Fruit fly (Drosophila melanogaster) whole organism, pupa: ENCODE results near the gene CG10561.

ENCODE experiments used
- CG10348 ChIP-seq: fragments of 200-800 bp; sonication (Bioruptor generic); IDR thresholded peaks from 2 replicates; pipeline ENCODE4 v1.3.6; 2022; ENCODE audit warnings: missing biosample characterization, missing genetic modification characterization
- CG12605 ChIP-seq: fragments of 200-800 bp; sonication (Bioruptor generic); IDR thresholded peaks from 2 replicates; pipeline ENCODE4 v1.3.6; 2022; ENCODE audit warnings: missing biosample characterization, missing genetic modification characterization
- CG13204 ChIP-seq: fragments of 200-800 bp; sonication (Bioruptor generic); optimal IDR thresholded peaks from 2 replicates; lab custom pipeline; 2018; ENCODE audit warnings: missing biosample characterization, mild to moderate bottlenecking, missing genetic modification characterization, moderate library complexity
- CG14655 ChIP-seq: fragments of 200-800 bp; sonication (Bioruptor generic); optimal IDR thresholded peaks from 3 replicates; lab custom pipeline; 2017; ENCODE audit warnings: mild to moderate bottlenecking, missing biosample characterization, missing genetic modification reagents, missing genetic modification characterization
- CG15710 ChIP-seq: fragments of 200-800 bp; sonication (Bioruptor generic); optimal IDR thresholded peaks from 2 replicates; lab custom pipeline; 2018; ENCODE audit warnings: missing biosample characterization, mild to moderate bottlenecking, missing genetic modification characterization, moderate library complexity
- CG17806 ChIP-seq: fragments of 200-800 bp; sonication (Bioruptor generic); optimal IDR thresholded peaks from 2 replicates; lab custom pipeline; 2018; ENCODE audit warnings: missing biosample characterization, mild to moderate bottlenecking, missing genetic modification characterization, moderate library complexity
- CG32121 ChIP-seq: fragments of 200-800 bp; sonication (Bioruptor generic); IDR thresholded peaks from 2 replicates; pipeline ENCODE4 v1.3.6; 2022; ENCODE audit warnings: missing biosample characterization, missing genetic modification characterization
- CG34367 ChIP-seq: fragments of 200-800 bp; sonication (Bioruptor generic); optimal IDR thresholded peaks from 2 replicates; lab custom pipeline; 2018; ENCODE audit warnings: missing biosample characterization, mild to moderate bottlenecking, missing genetic modification characterization
- CG4496 ChIP-seq: fragments of 200-800 bp; sonication (Bioruptor generic); IDR thresholded peaks from 3 replicates; pipeline ENCODE4 v1.3.6; 2022; ENCODE audit warnings: missing biosample characterization, missing genetic modification characterization
- CG8159 ChIP-seq: fragments of 200-800 bp; sonication (Bioruptor generic); optimal IDR thresholded peaks from 3 replicates; lab custom pipeline; 2018; ENCODE audit warnings: missing biosample characterization, mild to moderate bottlenecking, missing genetic modification characterization, moderate library complexity
- CG8301 ChIP-seq: fragments of 200-800 bp; sonication (Bioruptor generic); optimal IDR thresholded peaks from 2 replicates; lab custom pipeline; 2018; ENCODE audit warnings: missing biosample characterization, mild to moderate bottlenecking, missing genetic modification characterization
- CG9948 ChIP-seq: fragments of 200-800 bp; sonication (Bioruptor generic); optimal IDR thresholded peaks from 2 replicates; lab custom pipeline; 2018; ENCODE audit warnings: missing biosample characterization, mild to moderate bottlenecking, missing genetic modification characterization, moderate library complexity
- D1 ChIP-seq: fragments of 200-800 bp; sonication (Bioruptor generic); optimal IDR thresholded peaks from 2 replicates; lab custom pipeline; 2018; ENCODE audit warnings: missing biosample characterization, mild to moderate bottlenecking, missing genetic modification characterization, moderate library complexity
- EcR ChIP-seq: fragments of 200-800 bp; sonication (Bioruptor generic); optimal IDR thresholded peaks from 3 replicates; lab custom pipeline; 2019; ENCODE audit warnings: missing biosample characterization, missing genetic modification characterization, mild to moderate bottlenecking, moderate library complexity, missing genetic modification reagents
- Ets98B ChIP-seq: fragments of 200-800 bp; sonication (Bioruptor generic); IDR thresholded peaks from 2 replicates; pipeline ENCODE4 v1.3.6; 2022; ENCODE audit warnings: missing biosample characterization, missing genetic modification characterization
- Pif1A ChIP-seq: fragments of 200-800 bp; sonication (Bioruptor generic); optimal IDR thresholded peaks from 3 replicates; lab custom pipeline; 2016; ENCODE audit warnings: missing biosample characterization, missing genetic modification characterization
- Pif1B ChIP-seq: fragments of 200-800 bp; sonication (Bioruptor generic); optimal IDR thresholded peaks from 3 replicates; lab custom pipeline; 2016; ENCODE audit warnings: missing biosample characterization, missing genetic modification characterization
- Snoo ChIP-seq: fragments of 200-800 bp; sonication (Bioruptor generic); optimal IDR thresholded peaks from 3 replicates; lab custom pipeline; 2017; ENCODE audit warnings: missing biosample characterization, mild to moderate bottlenecking, missing genetic modification characterization, inconsistent platforms
- fd96Ca ChIP-seq: fragments of 200-800 bp; sonication (Bioruptor generic); IDR thresholded peaks from 3 replicates; pipeline ENCODE4 v1.3.6; 2022; ENCODE audit warnings: missing biosample characterization, missing genetic modification characterization
- gl ChIP-seq: fragments of 200-800 bp; sonication (Bioruptor generic); optimal IDR thresholded peaks from 2 replicates; lab custom pipeline; 2018; ENCODE audit warnings: missing biosample characterization, mild to moderate bottlenecking, missing genetic modification characterization
- rn ChIP-seq: fragments of 200-800 bp; sonication (Bioruptor generic); IDR thresholded peaks from 2 replicates; pipeline ENCODE4 v1.3.6; 2022; ENCODE audit warnings: missing biosample characterization, missing genetic modification characterization

Gene CG10561

DNA sequence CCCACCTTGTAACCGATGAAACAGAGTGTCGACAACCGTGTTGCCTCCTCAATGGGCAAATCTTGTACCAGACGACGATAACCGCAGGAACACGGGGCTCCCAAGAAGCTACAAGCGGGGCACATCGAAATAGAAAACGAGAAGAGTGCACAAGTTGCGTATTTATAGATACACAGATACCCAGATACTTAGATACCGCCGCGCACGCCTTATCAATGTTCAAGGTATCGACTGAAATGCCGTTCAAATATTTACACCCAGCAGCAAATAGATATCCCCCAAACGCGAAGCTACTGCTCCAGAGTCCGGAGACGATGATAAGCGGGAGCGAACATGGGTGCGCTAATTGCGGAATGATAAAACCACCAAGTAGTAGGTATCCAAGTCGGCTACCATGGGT is 15.5 kb upstream of the CG10561 start:
- TF ChIP-seq CG4496 (GFP tag; lab: Robert Waterston, UW) (no peak), D1 (tag; lab: Kevin White, UChicago) (no peak), CG8301 (no peak), CG13204 (GFP tag; lab: Kevin White, UChicago) (no peak), Pif1B (no peak)
- TF ChIP-seq, all 21 proteins: peak for 0

DNA sequence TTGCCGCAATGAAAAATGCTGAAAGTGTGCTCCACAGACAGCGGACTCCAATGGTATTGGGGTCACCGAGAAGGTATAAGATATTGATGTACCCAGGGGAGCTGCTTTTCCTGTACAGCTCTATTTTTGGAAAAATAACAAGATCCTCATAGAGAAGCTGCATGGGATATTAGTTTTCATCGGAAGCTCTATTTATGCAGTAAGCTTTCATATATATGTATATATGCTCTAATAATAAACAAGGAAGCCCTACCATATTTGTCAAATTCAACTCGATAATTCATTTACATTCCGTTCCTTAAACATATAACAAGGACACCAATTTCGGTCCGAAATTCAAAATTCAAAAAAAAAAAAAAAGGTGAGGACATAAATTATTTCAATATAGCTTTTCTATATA is 12.5 kb upstream of the CG10561 start, which contains the start of the genes CG17344 and CG43731:
TSS of gene CG17344 (plus strand) at position 301 of the 400 bp plus-strand sequence.
TSS of gene CG43731 (plus strand) at position 301 of the 400 bp plus-strand sequence.
- TF ChIP-seq EcR (no peak), CG17806 (no peak), CG34367 (tag; lab: Kevin White, UChicago) (no peak), CG12605 (GFP tag; lab: Robert Waterston, UW) (no peak), CG14655 (GFP tag; lab: Kevin White, UChicago) (no peak), Ets98B (GFP tag; lab: Robert Waterston, UW) (no peak), Pif1A (GFP tag; lab: Kevin White, UChicago) (no peak), CG10348 (GFP tag; lab: Robert Waterston, UW) (no peak), D1 (tag; lab: Kevin White, UChicago) (no peak), CG4496 (GFP tag; lab: Robert Waterston, UW) (no peak), CG15710 (tag; lab: Kevin White, UChicago) (no peak), Pif1B (no peak), CG9948 (no peak), gl (no peak), CG8301 (no peak), CG32121 (GFP tag; lab: Robert Waterston, UW) (no peak)

DNA sequence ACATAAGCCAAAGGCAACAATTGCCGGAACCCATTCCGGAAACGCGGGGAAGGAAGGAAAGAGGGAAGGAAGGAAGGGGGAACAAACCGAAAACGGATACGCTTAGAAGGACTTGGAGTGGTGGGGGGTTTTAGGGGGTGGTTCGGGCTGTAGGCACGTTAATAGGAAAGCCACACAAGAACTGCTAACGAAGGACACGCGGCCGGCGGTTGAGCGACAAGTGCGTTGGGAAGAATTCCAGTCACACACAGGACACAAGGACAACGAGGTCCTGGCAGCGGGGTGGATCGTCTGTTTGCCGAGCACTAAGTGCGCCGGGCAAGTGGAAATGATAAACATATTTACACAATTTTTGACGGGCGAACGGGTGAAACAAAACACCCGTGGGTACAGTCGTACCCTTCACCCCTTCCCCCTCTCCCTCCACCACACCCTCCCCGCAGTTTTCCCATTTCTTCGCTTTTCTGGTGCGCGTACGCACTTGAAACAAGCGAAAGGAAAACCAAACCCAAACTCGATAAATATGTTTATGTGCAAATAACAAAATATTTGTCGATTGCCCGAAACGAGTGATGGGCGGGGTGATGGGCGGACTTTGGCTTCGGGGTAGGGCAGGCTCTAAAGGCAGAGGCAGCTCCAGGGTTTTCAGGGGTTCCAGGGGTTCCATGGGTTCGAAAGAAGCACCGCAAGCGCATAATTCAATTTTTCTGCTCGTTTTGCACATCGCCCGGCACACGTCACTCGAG is 10.9 kb upstream of the CG10561 start:
- TF ChIP-seq CG14655 (GFP tag; lab: Kevin White, UChicago) (no peak), CG4496 (GFP tag; lab: Robert Waterston, UW) (no peak), gl (no peak), Snoo (tag; lab: Kevin White, UChicago) (no peak), Pif1A (GFP tag; lab: Kevin White, UChicago) (no peak), CG8159 (no peak), fd96Ca (GFP tag; lab: Robert Waterston, UW) (no peak), rn (GFP tag; lab: Robert Waterston, UW) (no peak), CG10348 (GFP tag; lab: Robert Waterston, UW) (no peak), CG12605 (GFP tag; lab: Robert Waterston, UW) (no peak), D1 (tag; lab: Kevin White, UChicago) (no peak), Pif1B (no peak), CG32121 (GFP tag; lab: Robert Waterston, UW) (no peak), Ets98B (GFP tag; lab: Robert Waterston, UW) (no peak), CG15710 (tag; lab: Kevin White, UChicago) (no peak), CG9948 (no peak)

DNA sequence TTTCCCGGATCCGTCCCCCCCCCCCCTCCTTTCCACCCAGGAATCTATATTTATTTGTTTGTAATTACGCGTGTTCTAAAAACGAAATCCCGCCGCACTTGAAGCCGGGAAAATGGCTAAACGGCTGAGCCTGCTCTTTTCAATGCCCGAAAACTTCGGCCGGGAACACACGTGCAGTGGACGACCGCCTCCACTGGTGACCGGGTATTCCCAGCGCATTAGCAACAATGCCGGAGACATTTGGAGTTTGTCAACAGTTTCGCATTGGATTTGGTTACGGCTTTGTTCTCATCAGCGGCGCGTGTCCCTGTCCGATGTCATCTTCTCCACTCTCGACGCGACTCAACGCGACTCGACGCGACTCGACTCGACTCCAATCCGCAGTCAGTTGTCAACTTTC is 9.8 kb upstream of the CG10561 start:
- TF ChIP-seq fd96Ca (GFP tag; lab: Robert Waterston, UW), result no peak

DNA sequence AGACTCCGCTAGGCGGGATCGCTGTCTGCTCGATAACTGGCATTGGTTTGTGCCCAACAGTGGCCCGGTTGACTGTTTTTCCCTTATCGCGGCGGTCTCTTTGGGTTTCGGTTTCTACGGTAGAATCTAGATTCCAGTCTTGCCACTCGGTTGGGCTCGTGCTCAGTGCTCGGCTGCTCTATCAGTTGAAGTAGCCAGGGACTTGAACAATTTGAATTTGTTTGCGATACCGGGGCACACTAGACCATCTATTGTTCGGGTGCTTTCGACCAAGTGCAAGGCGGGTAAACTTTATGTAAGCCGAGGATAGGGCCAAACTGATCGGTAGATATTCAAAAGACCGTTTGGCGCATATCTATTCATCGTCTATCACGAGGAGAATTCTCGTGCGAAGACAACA is 8.0 kb upstream of the CG10561 start:
- no peak for TF ChIP-seq CG13204 (GFP tag; lab: Kevin White, UChicago)
- TF ChIP-seq CG15710 (tag; lab: Kevin White, UChicago), result no peak
- TF ChIP-seq CG17806, result no peak
- TF ChIP-seq CG10348 (GFP tag; lab: Robert Waterston, UW), result no peak

DNA sequence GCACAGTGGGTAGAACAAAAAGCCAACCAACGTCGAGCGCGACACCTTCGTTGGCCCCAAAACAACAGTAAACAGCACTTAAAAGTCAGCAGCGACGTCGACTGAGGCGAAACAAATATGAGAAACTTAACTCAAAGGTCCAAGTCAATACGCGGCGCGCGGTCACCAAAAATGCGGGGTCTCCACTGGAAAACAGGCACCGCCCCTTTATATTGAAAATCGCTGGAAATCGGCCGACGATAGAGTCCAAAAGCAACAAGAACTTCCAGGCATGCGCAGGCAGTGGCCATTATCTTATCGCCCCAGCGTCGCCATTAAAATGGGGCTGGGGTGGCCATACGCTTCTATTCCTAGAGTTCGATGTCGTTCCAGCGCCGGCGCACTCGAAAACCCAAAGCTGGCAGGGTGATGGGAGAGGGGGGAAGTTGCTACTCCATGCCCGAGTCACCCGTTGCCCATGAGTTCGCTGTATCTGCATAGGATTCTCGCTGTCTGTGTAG is 5.8 kb upstream of the CG10561 start, which contains the start of gene Lim3:
TSS of gene Lim3 (minus strand) at position 51 of the 500 bp plus-strand sequence.
- TF ChIP-seq gl, result no peak
- TF ChIP-seq CG14655 (GFP tag; lab: Kevin White, UChicago), result no peak

DNA sequence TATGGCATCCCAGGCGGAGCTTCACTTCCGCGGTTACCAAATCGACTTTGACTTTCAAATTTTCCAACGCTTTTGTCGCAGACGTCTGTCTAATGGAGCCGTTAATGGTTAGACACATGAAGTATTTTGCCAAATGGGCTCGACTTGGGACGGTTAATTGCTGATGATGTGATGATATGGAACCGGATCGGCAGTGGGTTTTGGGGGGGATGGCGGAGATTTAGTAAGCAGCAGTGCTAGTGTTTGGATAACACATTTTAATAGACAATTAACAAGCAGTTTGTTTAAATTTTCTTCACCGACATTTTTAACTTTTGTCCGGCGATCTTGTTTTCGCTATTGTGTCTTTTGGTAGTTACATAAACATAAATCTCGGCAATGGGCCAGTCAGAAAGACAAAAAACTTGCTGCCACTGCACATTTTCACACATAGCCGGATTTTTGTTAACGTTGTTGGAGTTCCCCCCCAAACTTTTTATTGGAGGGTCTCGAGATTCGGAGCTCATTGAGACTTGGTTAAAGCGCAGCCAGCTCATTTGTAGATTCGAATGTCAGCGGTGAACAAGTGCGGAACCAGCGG is 4.5 kb upstream of the CG10561 start, which contains the start of gene amd:
TSS of gene amd (plus strand) at position 530 of the 580 bp plus-strand sequence.
- TF ChIP-seq CG32121 (GFP tag; lab: Robert Waterston, UW) (no peak), Pif1A (GFP tag; lab: Kevin White, UChicago) (no peak), CG8301 (no peak), CG15710 (tag; lab: Kevin White, UChicago) (no peak), Pif1B (no peak), CG4496 (GFP tag; lab: Robert Waterston, UW) (no peak), D1 (tag; lab: Kevin White, UChicago) (no peak), CG34367 (tag; lab: Kevin White, UChicago) (no peak), CG10348 (GFP tag; lab: Robert Waterston, UW) (no peak), rn (GFP tag; lab: Robert Waterston, UW) (no peak), CG9948 (no peak), CG17806 (no peak), CG13204 (GFP tag; lab: Kevin White, UChicago) (no peak), fd96Ca (GFP tag; lab: Robert Waterston, UW) (no peak), CG12605 (GFP tag; lab: Robert Waterston, UW) (no peak), Snoo (tag; lab: Kevin White, UChicago) (no peak), CG8159 (no peak), EcR (no peak), CG14655 (GFP tag; lab: Kevin White, UChicago) (no peak), gl (no peak)
